Worm (Caenorhabditis elegans): ENCODE data around the gene C28D4.8.

ce11 chrIV:9738194-9738593 lies 10.0 kb downstream of the C28D4.8 start, which contains the start of gene C28D4.10:
- TF ChIP-seq pha-4 (tag; optimal IDR thresholded peaks at IDR 0.05): no peak
- no peak for TF ChIP-seq elt-2 (tag; optimal IDR thresholded peaks at IDR 0.05)
- no peak for TF ChIP-seq tbx-2 (tag; optimal IDR thresholded peaks at IDR 0.05)
- TF ChIP-seq ceh-22 (tag; optimal IDR thresholded peaks at IDR 0.05): no peak
- no peak for TF ChIP-seq ceh-24 (tag; optimal IDR thresholded peaks at IDR 0.05)
- no peak for TF ChIP-seq sox-2 (GFP tag; IDR thresholded peaks at IDR 0.05)
- no peak for TF ChIP-seq nfya-1 (tag; optimal IDR thresholded peaks at IDR 0.05)
- TF ChIP-seq che-1 (tag; optimal IDR thresholded peaks at IDR 0.05): no peak
- TF ChIP-seq nhr-11 (tag; optimal IDR thresholded peaks at IDR 0.05): no peak
- no peak for TF ChIP-seq pha-2 (tag; optimal IDR thresholded peaks at IDR 0.05)
- TF ChIP-seq F13H6.1 (tag; optimal IDR thresholded peaks at IDR 0.05): no peak
- no peak for TF ChIP-seq nhr-232 (tag; optimal IDR thresholded peaks at IDR 0.05)
